Worm (Caenorhabditis elegans) whole organism, L1 larva: Measurements from ENCODE around the gene aars-1.

Experiments used
- C04F5.9 ChIP-seq: sonication (generic microtip); optimal IDR thresholded peaks from 2 replicates; lab custom pipeline; 2016; ENCODE audit warnings: missing genetic modification characterization, missing compliant biosample characterization
- C16A3.4 ChIP-seq: fragments of 150-350 bp; optimal IDR thresholded peaks from 2 replicates; lab custom pipeline; 2014; ENCODE audit warnings: missing biosample characterization, missing genetic modification characterization
- C34B4.2 ChIP-seq: sonication (generic microtip); optimal IDR thresholded peaks from 2 replicates; lab custom pipeline; 2017; ENCODE audit warnings: mild to moderate bottlenecking, missing genetic modification characterization, missing compliant biosample characterization
- F16B12.6 ChIP-seq: fragments of 150-350 bp; optimal IDR thresholded peaks from 2 replicates; lab custom pipeline; 2014; ENCODE audit warnings: missing biosample characterization, missing genetic modification characterization
- aha-1 ChIP-seq: fragments of 150-350 bp; optimal IDR thresholded peaks from 2 replicates; lab custom pipeline; 2014; ENCODE audit warnings: missing biosample characterization, missing genetic modification characterization
- aly-2 ChIP-seq: fragments of 150-350 bp; optimal IDR thresholded peaks from 2 replicates; lab custom pipeline; 2014; ENCODE audit warnings: missing biosample characterization, missing genetic modification characterization
- blmp-1 ChIP-seq: fragments of 150-350 bp; optimal IDR thresholded peaks from 2 replicates; lab custom pipeline; 2014; ENCODE audit warnings: missing biosample characterization, missing genetic modification characterization
- ceh-63 ChIP-seq: fragments of 200-800 bp; sonication (Bioruptor generic); optimal IDR thresholded peaks from 2 replicates; lab custom pipeline; 2018; ENCODE audit warnings: mild to moderate bottlenecking, missing genetic modification characterization, missing compliant biosample characterization
- ceh-8 ChIP-seq: fragments of 200-800 bp; sonication (Bioruptor generic); optimal IDR thresholded peaks from 2 replicates; lab custom pipeline; 2018; ENCODE audit warnings: mild to moderate bottlenecking, missing genetic modification characterization, moderate library complexity, missing compliant biosample characterization
- ceh-82 ChIP-seq, 3 experiments: fragments of 150-350 bp in 1 of 3; sonication (generic microtip) in 2 of 3; optimal IDR thresholded peaks; 2 replicates each; lab custom pipeline; 2014 to 2017; ENCODE audit warnings: missing biosample characterization in 3 of 3, missing genetic modification characterization in 3 of 3
- ceh-88 ChIP-seq: fragments of 200-800 bp; sonication (Bioruptor generic); IDR thresholded peaks from 2 replicates; pipeline ENCODE4 v1.3.6; 2022; ENCODE audit warnings: missing genetic modification characterization, missing compliant biosample characterization
- ces-1 ChIP-seq: fragments of 150-350 bp; optimal IDR thresholded peaks from 2 replicates; lab custom pipeline; 2014; ENCODE audit warnings: missing biosample characterization, missing genetic modification reagents, missing genetic modification characterization
- dsc-1 ChIP-seq: sonication (generic microtip); optimal IDR thresholded peaks from 2 replicates; lab custom pipeline; 2016; ENCODE audit warnings: mild to moderate bottlenecking, missing genetic modification characterization, missing compliant biosample characterization
- efl-1 ChIP-seq, 4 experiments: fragments of 150-350 bp; optimal IDR thresholded peaks in 3 of 4; peaks in 1 of 4; 1 replicate in 1 of 4; 2 replicates in 3 of 4; lab custom pipeline; 2014; ENCODE audit warnings: missing biosample characterization in 2 of 4, missing genetic modification characterization in 2 of 4, missing genetic modification reagents in 2 of 4
- egl-13 ChIP-seq: sonication (generic microtip); optimal IDR thresholded peaks from 2 replicates; lab custom pipeline; 2016; ENCODE audit warnings: missing genotype, missing genetic modification reagents, missing genetic modification characterization, missing compliant biosample characterization
- egl-27 ChIP-seq, 2 experiments: fragments of 150-350 bp in 1 of 2; sonication (generic microtip); optimal IDR thresholded peaks; 3 replicates each; lab custom pipeline; 2017 to 2018; ENCODE audit warnings: missing biosample characterization in 2 of 2, missing genetic modification characterization in 2 of 2, missing genetic modification reagents in 2 of 2
- elt-2 ChIP-seq: sonication (generic microtip); optimal IDR thresholded peaks from 2 replicates; lab custom pipeline; 2016; ENCODE audit warnings: missing genetic modification characterization, mild to moderate bottlenecking, inconsistent platforms, missing compliant biosample characterization, missing genetic modification reagents
- elt-3 ChIP-seq, 6 experiments: fragments of 150-350 bp in 1 of 6; sonication (generic microtip); optimal IDR thresholded peaks; 2 replicates each; lab custom pipeline; 2017 to 2018; ENCODE audit warnings: missing biosample characterization in 6 of 6, missing genetic modification characterization in 6 of 6, inconsistent platforms in 1 of 6
- ets-5 ChIP-seq: fragments of 200-800 bp; sonication (Bioruptor generic); IDR thresholded peaks from 2 replicates; pipeline ENCODE4 v1.3.6; 2022; ENCODE audit warnings: missing genetic modification characterization, missing compliant biosample characterization
- fkh-4 ChIP-seq: sonication (generic microtip); optimal IDR thresholded peaks from 2 replicates; lab custom pipeline; 2016; ENCODE audit warnings: missing compliant biosample characterization, missing genetic modification characterization, borderline replicate concordance
- grh-1 ChIP-seq: fragments of 200-800 bp; sonication (Bioruptor generic); IDR thresholded peaks from 2 replicates; pipeline ENCODE4 v1.3.6; 2022; ENCODE audit warnings: missing genetic modification reagents, missing genetic modification characterization, missing compliant biosample characterization
- hlh-17 ChIP-seq: fragments of 200-800 bp; sonication (Bioruptor generic); optimal IDR thresholded peaks from 2 replicates; lab custom pipeline; 2018; ENCODE audit warnings: missing genetic modification characterization, mild to moderate bottlenecking, missing compliant biosample characterization, moderate library complexity, borderline replicate concordance
- hpl-2 ChIP-seq: fragments of 150-350 bp; optimal IDR thresholded peaks from 2 replicates; lab custom pipeline; 2014; ENCODE audit warnings: missing biosample characterization, missing genetic modification reagents, missing genetic modification characterization
- isw-1 ChIP-seq: fragments of 200-800 bp; sonication (Bioruptor generic); IDR thresholded peaks from 2 replicates; pipeline ENCODE4 v1.3.6; 2022; ENCODE audit warnings: missing genetic modification characterization, missing compliant biosample characterization
- lin-13 ChIP-seq: fragments of 150-350 bp; optimal IDR thresholded peaks from 2 replicates; lab custom pipeline; 2014; ENCODE audit warnings: missing biosample characterization, missing genetic modification reagents, missing genetic modification characterization
- lin-14 ChIP-seq: fragments of 200-800 bp; sonication (Bioruptor generic); optimal IDR thresholded peaks from 2 replicates; lab custom pipeline; 2018; ENCODE audit warnings: mild to moderate bottlenecking, missing genetic modification characterization, moderate library complexity, missing compliant biosample characterization
- lin-15B ChIP-seq: fragments of 150-350 bp; sonication (generic microtip); optimal IDR thresholded peaks from 3 replicates; lab custom pipeline; 2014; ENCODE audit warnings: missing biosample characterization, missing genetic modification characterization
- lin-35 ChIP-seq, 2 experiments: fragments of 150-350 bp; optimal IDR thresholded peaks; 2 replicates each; lab custom pipeline; 2014; ENCODE audit warnings: missing biosample characterization in 2 of 2, missing genetic modification characterization in 2 of 2, missing genetic modification reagents in 2 of 2
- mef-2 ChIP-seq: fragments of 150-350 bp; optimal IDR thresholded peaks from 2 replicates; lab custom pipeline; 2014; ENCODE audit warnings: missing biosample characterization, missing genetic modification characterization
- mep-1 ChIP-seq: fragments of 150-350 bp; optimal IDR thresholded peaks from 2 replicates; lab custom pipeline; 2014; ENCODE audit warnings: missing biosample characterization, missing genetic modification characterization
- nhr-12 ChIP-seq: sonication (generic microtip); optimal IDR thresholded peaks from 2 replicates; lab custom pipeline; 2017; ENCODE audit warnings: missing biosample characterization, missing genetic modification characterization
- nhr-28 ChIP-seq: fragments of 150-350 bp; optimal IDR thresholded peaks from 2 replicates; lab custom pipeline; 2014; ENCODE audit warnings: missing biosample characterization, missing genetic modification characterization
- nhr-71 ChIP-seq: sonication (generic microtip); optimal IDR thresholded peaks from 2 replicates; lab custom pipeline; 2016; ENCODE audit warnings: mild to moderate bottlenecking, missing genetic modification characterization, moderate library complexity, missing compliant biosample characterization
- nhr-76 ChIP-seq: sonication (generic microtip); optimal IDR thresholded peaks from 2 replicates; lab custom pipeline; 2017; ENCODE audit warnings: missing biosample characterization, missing genetic modification characterization
- nhr-77 ChIP-seq: fragments of 150-350 bp; optimal IDR thresholded peaks from 2 replicates; lab custom pipeline; 2014; ENCODE audit warnings: missing biosample characterization, missing genetic modification characterization
- nhr-85 ChIP-seq: sonication (generic microtip); peaks from one replicate; lab custom pipeline; 2016; ENCODE audit warnings: missing genetic modification characterization, inconsistent platforms, missing compliant biosample characterization
- nhr-90 ChIP-seq: sonication (generic microtip); optimal IDR thresholded peaks from 2 replicates; lab custom pipeline; 2016; ENCODE audit warnings: mild to moderate bottlenecking, missing genetic modification characterization, missing compliant biosample characterization; ENCODE audit not compliant: poor library complexity
- pax-3 ChIP-seq: fragments of 200-800 bp; sonication (Bioruptor generic); optimal IDR thresholded peaks from 2 replicates; lab custom pipeline; 2018; ENCODE audit warnings: mild to moderate bottlenecking, missing genetic modification characterization, moderate library complexity, missing compliant biosample characterization
- snu-23 ChIP-seq: sonication (generic microtip); optimal IDR thresholded peaks from 2 replicates; lab custom pipeline; 2016; ENCODE audit warnings: missing genetic modification characterization, missing compliant biosample characterization
- sptf-1 ChIP-seq: fragments of 150-350 bp; optimal IDR thresholded peaks from 2 replicates; lab custom pipeline; 2014; ENCODE audit warnings: missing biosample characterization, missing genetic modification characterization
- tbx-2 ChIP-seq: sonication (generic microtip); optimal IDR thresholded peaks from 2 replicates; lab custom pipeline; 2016; ENCODE audit warnings: missing genetic modification characterization, missing compliant biosample characterization
- unc-62 ChIP-seq: fragments of 150-350 bp; optimal IDR thresholded peaks from 2 replicates; lab custom pipeline; 2014; ENCODE audit warnings: missing biosample characterization, missing genetic modification reagents, missing genetic modification characterization
- unc-86 ChIP-seq: sonication (generic microtip); optimal IDR thresholded peaks from 2 replicates; lab custom pipeline; 2016; ENCODE audit warnings: missing genetic modification characterization, missing compliant biosample characterization
- xbp-1 ChIP-seq: sonication (generic microtip); optimal IDR thresholded peaks from 2 replicates; lab custom pipeline; 2016; ENCODE audit warnings: missing genetic modification characterization, missing compliant biosample characterization
- zag-1 ChIP-seq: fragments of 150-350 bp; optimal IDR thresholded peaks from 2 replicates; lab custom pipeline; 2014; ENCODE audit warnings: missing biosample characterization, missing genetic modification characterization

aars-1 gene

DNA sequence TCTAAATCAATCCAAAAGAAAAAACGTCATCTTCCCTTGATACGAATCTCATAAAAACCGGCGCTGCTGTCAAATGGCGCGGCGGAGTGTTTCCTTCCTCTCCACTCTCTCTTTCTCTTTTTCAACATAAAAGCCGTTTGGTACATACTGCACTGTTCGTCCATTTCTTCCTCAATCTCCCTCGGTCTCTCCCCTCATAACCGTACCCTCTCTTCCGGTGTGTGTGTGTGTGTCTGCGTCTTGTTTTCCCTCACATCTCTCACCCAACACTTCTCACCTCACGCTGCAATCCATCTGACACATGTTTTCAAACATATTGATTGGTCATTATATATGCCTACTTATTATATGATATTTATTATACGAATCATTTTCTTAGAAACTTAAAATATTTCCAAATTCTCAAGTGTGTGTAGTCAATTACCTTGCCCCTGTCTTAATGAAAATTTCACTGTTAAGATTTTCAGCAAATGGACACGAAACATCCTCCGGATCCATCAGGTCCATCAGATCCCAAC is at the start of gene aars-1, which contains the start of gene rga-1 (continued):
- TF ChIP-seq aha-1 (no peak), nhr-12 (tag; lab: Kevin White, UChicago) (no peak), ets-5 (GFP tag; lab: Robert Waterston, UW) (no peak), ceh-8 (no peak), ceh-88 (GFP tag; lab: Robert Waterston, UW) (no peak), egl-27 (tag; optimal IDR thresholded peaks at IDR 0.05; lab: Kevin White, UChicago) (no peak), pax-3 (no peak), nhr-28 (tag; lab: Kevin White, UChicago) (no peak), mef-2 (tag; lab: Kevin White, UChicago) (no peak), hlh-17 (GFP tag; lab: Kevin White, UChicago) (no peak), fkh-4 (no peak), lin-15B (tag; lab: Kevin White, UChicago) (no peak), snu-23 (GFP tag; lab: Kevin White, UChicago) (peak; percentile 60), C16A3.4 (no peak), efl-1 (optimal IDR thresholded peaks at IDR 0.05; lab: Kevin White, UChicago) (peak; percentile 41 to 47), efl-1 (GFP tag; optimal IDR thresholded peaks at IDR 0.05 in 1 of 2; lab: Kevin White, UChicago) (peak; percentile 29 to 91), hpl-2 (no peak), ces-1 (GFP tag; lab: Kevin White, UChicago) (no peak), mep-1 (tag; lab: Kevin White, UChicago) (peak; percentile 76), zag-1 (no peak), nhr-71 (peak; percentile 57), elt-3 (tag; optimal IDR thresholded peaks at IDR 0.05; lab: Kevin White, UChicago) (peak in 3 of 6 experiments; percentile 5 to 57 (median 55)), aly-2 (no peak), blmp-1 (tag; lab: Kevin White, UChicago) (peak; percentile 88), unc-62 (GFP tag; lab: Kevin White, UChicago) (no peak), elt-2 (peak; percentile 8), xbp-1 (tag; lab: Kevin White, UChicago) (peak; percentile 24), C04F5.9 (no peak), isw-1 (GFP tag; lab: Robert Waterston, UW) (no peak), C34B4.2 (tag; lab: Kevin White, UChicago) (no peak), lin-35 (GFP tag; optimal IDR thresholded peaks at IDR 0.05; lab: Kevin White, UChicago) (peak in 1 of 2 experiments; percentile 62), sptf-1 (tag; lab: Kevin White, UChicago) (no peak)
- TF ChIP-seq, all 84 proteins: peak for 29

DNA sequence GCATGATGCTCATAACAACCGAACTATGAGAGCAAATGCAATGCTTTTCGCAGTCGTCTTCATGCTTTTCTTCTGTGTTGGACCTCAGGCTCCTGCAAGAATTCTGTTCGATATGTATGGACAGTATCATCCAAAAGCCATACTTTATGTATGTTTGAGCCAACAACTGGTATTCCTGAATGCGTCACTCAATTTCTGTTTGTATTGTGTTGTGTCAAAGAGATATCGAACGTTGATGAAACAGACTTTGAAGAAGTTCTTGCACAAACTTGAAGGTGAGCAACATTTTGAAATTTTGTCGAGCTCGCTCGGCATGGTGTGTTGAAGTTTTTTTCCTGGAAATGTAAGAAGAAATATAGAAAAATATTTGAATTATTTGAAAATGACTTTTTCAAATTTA is 48.6 kb upstream of the aars-1 start:
- TF ChIP-seq mep-1 (tag; lab: Kevin White, UChicago): no peak
- no peak for TF ChIP-seq efl-1 (optimal IDR thresholded peaks at IDR 0.05; lab: Kevin White, UChicago)
- peak in 1 of 2 experiments; percentile 56 for TF ChIP-seq efl-1 (GFP tag; optimal IDR thresholded peaks at IDR 0.05 in 1 of 2; lab: Kevin White, UChicago)
- no peak for TF ChIP-seq ces-1 (GFP tag; lab: Kevin White, UChicago)
- TF ChIP-seq grh-1: no peak
- TF ChIP-seq pax-3: no peak
- no peak for TF ChIP-seq ceh-63 (GFP tag; lab: Kevin White, UChicago)
- TF ChIP-seq, all 84 proteins: peak for 1

DNA sequence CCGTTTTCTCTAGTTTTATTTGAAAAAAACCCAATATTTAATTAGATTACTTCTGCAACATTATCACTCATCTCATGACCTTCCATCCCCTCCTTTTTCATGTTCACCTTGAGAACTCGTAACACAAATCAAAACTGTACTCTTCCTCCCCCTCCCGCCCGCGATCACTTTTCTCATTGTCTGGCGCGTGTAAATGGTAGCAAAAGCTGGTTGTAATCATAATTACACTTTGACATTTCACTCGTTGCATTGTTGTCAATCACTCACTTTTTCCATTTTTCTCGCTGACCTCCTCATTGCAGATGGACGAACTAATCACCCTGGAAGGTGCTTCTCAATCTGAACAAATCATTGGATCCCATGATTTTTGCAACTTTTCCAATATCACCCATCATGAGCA is 46.1 kb upstream of the aars-1 start, which contains the start of gene npr-41:
npr-41 (plus strand) TSS at position 301 of the 400 bp plus-strand sequence.
- no peak for TF ChIP-seq unc-62 (GFP tag; lab: Kevin White, UChicago)
- TF ChIP-seq lin-13 (GFP tag; lab: Kevin White, UChicago): no peak
- TF ChIP-seq C04F5.9: no peak
- no peak for TF ChIP-seq egl-13 (tag; lab: Kevin White, UChicago)
- peak; percentile 19 for TF ChIP-seq nhr-85 (tag; lab: Kevin White, UChicago)

DNA sequence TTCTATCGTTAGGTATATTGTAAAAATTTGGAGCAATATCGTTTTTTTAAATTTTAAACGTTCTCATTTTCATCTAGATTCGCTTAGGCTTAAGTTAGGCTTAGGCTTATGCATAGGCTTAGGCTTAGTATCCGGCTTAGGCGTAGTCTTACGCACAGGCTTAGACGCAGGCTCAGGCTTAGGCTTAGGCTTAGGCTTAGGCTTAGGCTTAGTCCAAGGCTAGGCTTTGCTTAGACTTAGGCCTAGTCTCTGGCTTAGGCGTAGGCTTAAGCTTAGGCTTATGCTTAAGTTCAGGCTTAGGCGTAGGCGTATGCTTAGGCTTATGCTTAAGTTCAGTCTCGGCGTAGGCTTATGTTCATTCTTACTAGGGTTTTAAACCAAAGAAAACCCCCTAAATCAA is 39.5 kb upstream of the aars-1 start:
- TF ChIP-seq nhr-77 (tag; lab: Kevin White, UChicago): no peak
- no peak for TF ChIP-seq elt-3 (tag; optimal IDR thresholded peaks at IDR 0.05; lab: Kevin White, UChicago)
- no peak for TF ChIP-seq F16B12.6
- no peak for TF ChIP-seq egl-27 (tag; optimal IDR thresholded peaks at IDR 0.05; lab: Kevin White, UChicago)
- no peak for TF ChIP-seq nhr-12 (tag; lab: Kevin White, UChicago)
- TF ChIP-seq tbx-2: no peak
- TF ChIP-seq unc-62 (GFP tag; lab: Kevin White, UChicago): no peak
- no peak for TF ChIP-seq mep-1 (tag; lab: Kevin White, UChicago)
- TF ChIP-seq ceh-82 (tag; optimal IDR thresholded peaks at IDR 0.05; lab: Kevin White, UChicago): no peak
- TF ChIP-seq nhr-76 (tag; lab: Kevin White, UChicago): no peak
- no peak for TF ChIP-seq lin-14 (GFP tag; lab: Kevin White, UChicago)
- no peak for TF ChIP-seq elt-2
- TF ChIP-seq dsc-1: no peak
- no peak for TF ChIP-seq nhr-90 (tag; lab: Kevin White, UChicago)
- TF ChIP-seq unc-86: no peak
